Worm (Caenorhabditis elegans): ENCODE results near the gene C18E9.8.

- no peak for TF ChIP-seq pha-4 (tag; optimal IDR thresholded peaks at IDR 0.05)
- no peak for TF ChIP-seq snpc-4 (tag; optimal IDR thresholded peaks at IDR 0.05)
Observed at ce11 chrII:9014877-9015505, 27.1 kb upstream of the C18E9.8 start.
